Worm (Caenorhabditis elegans): ENCODE measurements around the gene asp-3.

ce11 chrX:6823218-6823979, 32.5 kb downstream of the asp-3 start, which contains the start of gene gei-15:
- TF ChIP-seq med-1 (GFP tag; optimal IDR thresholded peaks at IDR 0.05; ENCODE audit: insufficient read depth) (no peak), ztf-23 (GFP tag; IDR thresholded peaks at IDR 0.05) (no peak), klf-2 (GFP tag; conservative IDR thresholded peaks at IDR 0.05) (no peak), tab-1 (GFP tag; IDR thresholded peaks at IDR 0.05) (no peak), flt-1 (GFP tag; IDR thresholded peaks at IDR 0.05) (no peak), ref-1 (GFP tag; conservative IDR thresholded peaks at IDR 0.05) (no peak), cog-1 (tag; optimal IDR thresholded peaks at IDR 0.05) (no peak), T22C8.4 (GFP tag; IDR thresholded peaks at IDR 0.05) (no peak), ztf-29 (GFP tag; IDR thresholded peaks at IDR 0.05) (no peak)

Data from whole organism, midembryonic.